Worm (Caenorhabditis elegans) whole organism, early embryonic: Measurements from ENCODE around the gene srx-45.

Experiments
- ama-1 ChIP-seq: fragments of 150-350 bp; optimal IDR thresholded peaks from 2 replicates; lab custom pipeline; 2014
- ceh-36 ChIP-seq: sonication (generic microtip); optimal IDR thresholded peaks from 2 replicates; lab custom pipeline; 2016; ENCODE audit warnings: missing genetic modification characterization, inconsistent platforms, missing compliant biosample characterization
- ets-7 ChIP-seq: sonication (generic microtip); optimal IDR thresholded peaks from 2 replicates; lab custom pipeline; 2016; ENCODE audit warnings: missing genotype, missing genetic modification characterization, missing compliant biosample characterization
- flt-1 ChIP-seq: fragments of 200-800 bp; sonication (Bioruptor generic); IDR thresholded peaks from 2 replicates; pipeline ENCODE4 v1.3.6; 2022; ENCODE audit warnings: missing genetic modification characterization, missing compliant biosample characterization
- hmg-4 ChIP-seq: fragments of 200-800 bp; sonication (Bioruptor generic); optimal IDR thresholded peaks from 2 replicates; lab custom pipeline; 2018; ENCODE audit warnings: mild to moderate bottlenecking, missing genetic modification characterization, missing compliant biosample characterization
- hnd-1 ChIP-seq: sonication (generic microtip); optimal IDR thresholded peaks from 2 replicates; lab custom pipeline; 2016; ENCODE audit warnings: missing genetic modification characterization, missing compliant biosample characterization
- pes-1 ChIP-seq: fragments of 200-800 bp; sonication (Bioruptor generic); IDR thresholded peaks from 2 replicates; pipeline ENCODE4 v1.3.6; 2022; ENCODE audit warnings: missing genetic modification reagents, missing genetic modification characterization, missing compliant biosample characterization
- scrt-1 ChIP-seq: fragments of 200-800 bp; sonication (Bioruptor generic); IDR thresholded peaks from 2 replicates; pipeline ENCODE4 v1.3.6; 2022; ENCODE audit warnings: missing genetic modification characterization, missing compliant biosample characterization
- sea-1 ChIP-seq: fragments of 200-800 bp; sonication (Bioruptor generic); conservative IDR thresholded peaks from 2 replicates; pipeline ENCODE4 v1.3.6; 2022; ENCODE audit warnings: missing genetic modification characterization, missing compliant biosample characterization
- tbx-11 ChIP-seq: fragments of 200-800 bp; sonication (Bioruptor generic); IDR thresholded peaks from 2 replicates; pipeline ENCODE4 v1.3.6; 2022; ENCODE audit warnings: missing genetic modification characterization, missing compliant biosample characterization
- tbx-37 ChIP-seq: fragments of 200-800 bp; sonication (Bioruptor generic); conservative IDR thresholded peaks from 2 replicates; pipeline ENCODE4 v1.3.6; 2022; ENCODE audit warnings: missing genetic modification reagents, missing genetic modification characterization, missing compliant biosample characterization
- tra-4 ChIP-seq: sonication (generic microtip); optimal IDR thresholded peaks from 2 replicates; lab custom pipeline; 2017; ENCODE audit warnings: missing genetic modification characterization, missing compliant biosample characterization

DNA sequence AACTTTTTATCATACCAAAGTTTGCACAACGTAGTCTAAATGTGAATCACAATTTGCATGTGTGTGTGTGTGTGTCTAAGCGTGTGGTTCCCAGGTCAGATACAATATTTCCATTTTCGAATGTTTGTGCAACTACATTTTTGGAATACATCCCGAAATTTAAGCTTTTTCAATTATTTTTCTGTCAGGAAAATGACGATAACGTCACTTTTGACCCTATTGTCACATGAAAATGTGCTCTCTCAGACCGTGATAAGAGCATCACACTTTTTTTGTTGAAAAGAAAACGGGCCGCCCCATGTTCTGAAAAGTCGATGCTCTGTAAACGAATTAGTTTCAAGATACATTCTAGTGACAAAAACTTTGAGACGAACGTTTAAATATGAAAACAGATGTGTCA is 51.5 kb downstream of the srx-45 start:
- TF ChIP-seq ama-1 (lab: Kevin White, UChicago) (no peak), hnd-1 (tag; lab: Kevin White, UChicago) (no peak), tbx-11 (GFP tag; lab: Robert Waterston, UW) (no peak), pes-1 (no peak), hmg-4 (GFP tag; lab: Kevin White, UChicago) (no peak), flt-1 (GFP tag; lab: Robert Waterston, UW) (no peak), tbx-37 (GFP tag; lab: Robert Waterston, UW) (no peak), ets-7 (tag; lab: Kevin White, UChicago) (no peak), sea-1 (GFP tag; lab: Robert Waterston, UW) (no peak), ceh-36 (tag; lab: Kevin White, UChicago) (no peak), scrt-1 (GFP tag; lab: Robert Waterston, UW) (no peak), tra-4 (tag; lab: Kevin White, UChicago) (no peak)
